Fruit fly (Drosophila melanogaster): ENCODE measurements around the gene CG13054.
A peak's percentile ranks its signal among the peaks of the same experiment; 100 is the strongest.

Gene CG13054

dm6 chr3L:16261505-16261904 is 4.5 kb upstream of the CG13054 start, which contains the start of gene CG34247:
TSS of gene CG34247 (minus strand) at chr3L:16261605.
- TF ChIP-seq CG6854 (GFP tag; optimal IDR thresholded peaks at IDR 0.05) (no peak), Sox14 (GFP tag; optimal IDR thresholded peaks at IDR 0.05) (no peak), CG8319 (GFP tag; optimal IDR thresholded peaks at IDR 0.05) (no peak), dsx (GFP tag; optimal IDR thresholded peaks at IDR 0.05; ENCODE audit: poor library complexity, severe bottlenecking) (no peak), Ets21C (GFP tag; optimal IDR thresholded peaks at IDR 0.05) (no peak), net (GFP tag; optimal IDR thresholded peaks at IDR 0.05) (no peak), CG10669 (GFP tag; optimal IDR thresholded peaks at IDR 0.05) (no peak), CG9139 (GFP tag; optimal IDR thresholded peaks at IDR 0.05) (no peak), fd85E (GFP tag; optimal IDR thresholded peaks at IDR 0.05) (no peak), CG32006 (GFP tag; optimal IDR thresholded peaks at IDR 0.05) (no peak), Gug (GFP tag; IDR thresholded peaks at IDR 0.05) (no peak)

- TF ChIP-seq Hr38 (GFP tag; optimal IDR thresholded peaks at IDR 0.05) (no peak), Eip78C (GFP tag) (peak; percentile 89), CG34406 (GFP tag; optimal IDR thresholded peaks at IDR 0.05) (no peak), CG10631 (GFP tag; optimal IDR thresholded peaks at IDR 0.05) (peak; percentile 64), salr (GFP tag; optimal IDR thresholded peaks at IDR 0.05) (peak in 1 of 2 experiments; percentile 25), CG11902 (GFP tag; optimal IDR thresholded peaks at IDR 0.05) (no peak), CG1621 (tag; optimal IDR thresholded peaks at IDR 0.05) (no peak), CG16779 (tag; optimal IDR thresholded peaks at IDR 0.05) (peak; percentile 10), fd59A (GFP tag; optimal IDR thresholded peaks at IDR 0.05) (peak; percentile 62), CG32006 (GFP tag; optimal IDR thresholded peaks at IDR 0.05) (no peak), acj6 (GFP tag; optimal IDR thresholded peaks at IDR 0.05) (peak; percentile 23), Sox102F (GFP tag; optimal IDR thresholded peaks at IDR 0.05) (no peak), CG10669 (GFP tag; optimal IDR thresholded peaks at IDR 0.05) (peak; percentile 67), CG7368 (GFP tag; optimal IDR thresholded peaks at IDR 0.05) (no peak), Ets96B (tag; optimal IDR thresholded peaks at IDR 0.05) (peak; percentile 82), Eip93F (GFP tag; optimal IDR thresholded peaks at IDR 0.05) (no peak), ss (GFP tag; optimal IDR thresholded peaks at IDR 0.05) (peak; percentile 50 to 73), Smox (GFP tag; optimal IDR thresholded peaks at IDR 0.05) (no peak), CG15336 (GFP tag; IDR thresholded peaks at IDR 0.05) (no peak), CG6808 (GFP tag; optimal IDR thresholded peaks at IDR 0.05) (peak; percentile 77), OdsH (GFP tag; optimal IDR thresholded peaks at IDR 0.05) (peak; percentile 8), Gug (GFP tag; IDR thresholded peaks at IDR 0.05) (no peak), lz (GFP tag; optimal IDR thresholded peaks at IDR 0.05) (no peak), dsx (GFP tag; optimal IDR thresholded peaks at IDR 0.05; ENCODE audit: poor library complexity, severe bottlenecking) (peak; percentile 85), CG3919 (GFP tag; optimal IDR thresholded peaks at IDR 0.05) (peak; percentile 46), CG8119 (GFP tag; IDR thresholded peaks at IDR 0.05) (peak; percentile 28; the same call in 1 of the 3 replicates), Eip75B (GFP tag; optimal IDR thresholded peaks at IDR 0.05) (peak; percentile 58), Met (GFP tag; optimal IDR thresholded peaks at IDR 0.05) (no peak), Hr4 (GFP tag; optimal IDR thresholded peaks at IDR 0.05) (no peak), CG3032 (tag; optimal IDR thresholded peaks at IDR 0.05) (peak; percentile 74), CG6163 (GFP tag; IDR thresholded peaks at IDR 0.05) (peak; percentile 31; the same call in 1 of the 3 replicates), CG9139 (GFP tag; optimal IDR thresholded peaks at IDR 0.05) (peak; percentile 6), achi (GFP tag; optimal IDR thresholded peaks at IDR 0.05) (peak; percentile 20), spab (GFP tag; optimal IDR thresholded peaks at IDR 0.05) (peak; percentile 71), pdm3 (GFP tag; optimal IDR thresholded peaks at IDR 0.05) (no peak)
These were observed 2.6 kb upstream of the CG13054 start, which contains the start of gene CG13053 for dm6 chr3L:16259552-16259951. TSS of gene CG13053 (minus strand) at chr3L:16259722.
